Worm (Caenorhabditis elegans): Measurements from ENCODE around the gene T28C12.2.

T28C12.2 gene

DNA sequence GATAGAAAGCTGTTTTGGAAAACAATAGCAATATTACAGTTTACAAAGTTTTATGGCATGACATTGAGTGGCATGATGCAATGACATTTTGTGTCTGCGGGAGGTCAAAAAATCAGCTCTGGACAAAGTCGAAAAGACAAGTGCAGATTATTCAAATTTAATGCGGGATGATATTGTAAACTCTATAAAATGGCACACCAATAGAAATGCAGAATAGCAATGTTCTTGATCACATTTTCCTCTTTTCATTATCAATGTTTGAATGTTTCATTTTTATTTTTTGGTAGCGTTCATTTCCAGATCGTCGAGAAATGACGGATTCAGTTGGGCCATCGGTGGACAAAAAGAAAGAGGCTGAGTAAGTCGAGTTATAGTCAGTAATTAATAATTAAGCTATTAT, at the start of gene T28C12.2:
TSS of gene T28C12.2 (plus strand) at position 301 of the 400 bp plus-strand sequence.
- TF ChIP-seq unc-3 (GFP tag; conservative IDR thresholded peaks at IDR 0.05) (no peak), unc-3 (tag; optimal IDR thresholded peaks at IDR 0.05) (no peak), Y22D7AL.16 (tag; optimal IDR thresholded peaks at IDR 0.05) (no peak), ztf-16 (tag; optimal IDR thresholded peaks at IDR 0.05) (no peak)

DNA sequence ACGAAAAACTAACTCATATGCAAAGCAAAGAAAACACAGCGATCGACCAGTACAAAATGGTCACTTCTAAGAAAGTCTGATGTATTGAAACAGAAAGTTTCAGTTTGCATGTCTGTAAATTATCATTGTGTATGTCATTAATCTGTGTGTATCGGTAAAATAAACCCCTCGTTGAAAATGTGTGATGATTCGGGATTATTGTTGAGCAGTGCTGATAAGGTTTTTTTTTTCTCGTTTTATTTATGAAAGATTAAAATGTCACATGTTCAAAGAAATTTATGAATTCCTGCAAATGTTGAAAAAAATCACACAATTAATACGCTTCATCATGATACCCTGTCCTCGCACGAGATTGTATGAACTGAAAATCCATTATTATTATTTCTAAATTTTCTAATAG, 48.9 kb upstream of the T28C12.2 start:
- no peak for TF ChIP-seq ceh-34 (tag; optimal IDR thresholded peaks at IDR 0.05)
- no peak for TF ChIP-seq npax-4 (tag; optimal IDR thresholded peaks at IDR 0.05)

- TF ChIP-seq C38D4.7 (GFP tag; optimal IDR thresholded peaks at IDR 0.05) (no peak), hlh-13 (GFP tag; optimal IDR thresholded peaks at IDR 0.05) (no peak)
Observed at ce11 chrV:6281175-6281574, 47.8 kb upstream of the T28C12.2 start, which contains the start of the genes K12B6.4 and spe-49. Gene K12B6.4, minus strand, starts transcription at chrV:6281275. Gene spe-49, plus strand, starts transcription at chrV:6281359.

ce11 chrV:6286343-6286742, 42.7 kb upstream of the T28C12.2 start, which contains the start of gene srn-1:
Gene srn-1, minus strand, starts transcription at chrV:6286443.
- TF ChIP-seq ahr-1 (tag; optimal IDR thresholded peaks at IDR 0.05) = no peak
- no peak for TF ChIP-seq pha-2 (tag; optimal IDR thresholded peaks at IDR 0.05)
- TF ChIP-seq pax-1 (tag; optimal IDR thresholded peaks at IDR 0.05) = no peak
- TF ChIP-seq ceh-19 (GFP tag; optimal IDR thresholded peaks at IDR 0.05) = no peak
- no peak for TF ChIP-seq K09A11.1 (tag; optimal IDR thresholded peaks at IDR 0.05; ENCODE audit: insufficient read depth)
- TF ChIP-seq nhr-11 (tag; optimal IDR thresholded peaks at IDR 0.05) = no peak
- TF ChIP-seq ceh-18 (tag; optimal IDR thresholded peaks at IDR 0.05) = no peak
- TF ChIP-seq hlh-30 (tag; optimal IDR thresholded peaks at IDR 0.05; ENCODE audit: insufficient read depth) = no peak
- no peak for TF ChIP-seq ceh-14 (tag; optimal IDR thresholded peaks at IDR 0.05)
- TF ChIP-seq tbx-2 (tag; optimal IDR thresholded peaks at IDR 0.05) = no peak
- no peak for TF ChIP-seq ztf-16 (tag; optimal IDR thresholded peaks at IDR 0.05)
- no peak for TF ChIP-seq hlh-15 (tag; optimal IDR thresholded peaks at IDR 0.05)
- TF ChIP-seq pros-1 (tag; optimal IDR thresholded peaks at IDR 0.05) = no peak
- no peak for TF ChIP-seq ets-4 (tag; optimal IDR thresholded peaks at IDR 0.05)

- TF ChIP-seq syd-9 (tag; optimal IDR thresholded peaks at IDR 0.05) (no peak), tbx-7 (tag; optimal IDR thresholded peaks at IDR 0.05) (no peak), sox-4 (tag; optimal IDR thresholded peaks at IDR 0.05) (no peak), pha-4 (tag; optimal IDR thresholded peaks at IDR 0.05) (no peak), elt-2 (tag; optimal IDR thresholded peaks at IDR 0.05) (no peak), C08G9.2 (tag; optimal IDR thresholded peaks at IDR 0.05) (no peak), madf-2 (tag; optimal IDR thresholded peaks at IDR 0.05) (no peak), odd-2 (tag; optimal IDR thresholded peaks at IDR 0.05) (no peak), sdc-2 (tag; optimal IDR thresholded peaks at IDR 0.05) (no peak), hlh-6 (tag; optimal IDR thresholded peaks at IDR 0.05) (no peak), ceh-9 (tag; optimal IDR thresholded peaks at IDR 0.05) (no peak), dve-1 (tag; optimal IDR thresholded peaks at IDR 0.05) (no peak), che-1 (tag; optimal IDR thresholded peaks at IDR 0.05) (no peak), unc-55 (GFP tag; optimal IDR thresholded peaks at IDR 0.05) (no peak), npax-4 (tag; optimal IDR thresholded peaks at IDR 0.05) (no peak), ref-2 (tag; optimal IDR thresholded peaks at IDR 0.05) (no peak), ceh-19 (GFP tag; optimal IDR thresholded peaks at IDR 0.05) (no peak), hlh-13 (GFP tag; optimal IDR thresholded peaks at IDR 0.05) (no peak)
Observed at ce11 chrV:6288607-6289006, 40.4 kb upstream of the T28C12.2 start, which contains the start of gene K12B6.11. Gene K12B6.11, plus strand, starts transcription at chrV:6288907.
